Worm (Caenorhabditis elegans) whole organism, L1 larva: ENCODE data around the gene T22D1.1.

ENCODE experiments used
- C04F5.9 ChIP-seq: sonication (generic microtip); optimal IDR thresholded peaks from 2 replicates; lab custom pipeline; 2016; ENCODE audit warnings: missing genetic modification characterization, missing compliant biosample characterization
- C16A3.4 ChIP-seq: fragments of 150-350 bp; optimal IDR thresholded peaks from 2 replicates; lab custom pipeline; 2014; ENCODE audit warnings: missing biosample characterization, missing genetic modification characterization
- F16B12.6 ChIP-seq: fragments of 150-350 bp; optimal IDR thresholded peaks from 2 replicates; lab custom pipeline; 2014; ENCODE audit warnings: missing biosample characterization, missing genetic modification characterization
- Y116A8C.19 ChIP-seq: sonication (generic microtip); optimal IDR thresholded peaks from 2 replicates; lab custom pipeline; 2016; ENCODE audit warnings: missing compliant biosample characterization, missing genetic modification characterization, borderline replicate concordance
- aha-1 ChIP-seq: fragments of 150-350 bp; optimal IDR thresholded peaks from 2 replicates; lab custom pipeline; 2014; ENCODE audit warnings: missing biosample characterization, missing genetic modification characterization
- ceh-8 ChIP-seq: fragments of 200-800 bp; sonication (Bioruptor generic); optimal IDR thresholded peaks from 2 replicates; lab custom pipeline; 2018; ENCODE audit warnings: mild to moderate bottlenecking, missing genetic modification characterization, moderate library complexity, missing compliant biosample characterization
- ceh-90 ChIP-seq: sonication (generic microtip); optimal IDR thresholded peaks from 2 replicates; lab custom pipeline; 2016; ENCODE audit warnings: missing genetic modification characterization, missing compliant biosample characterization
- dsc-1 ChIP-seq: sonication (generic microtip); optimal IDR thresholded peaks from 2 replicates; lab custom pipeline; 2016; ENCODE audit warnings: mild to moderate bottlenecking, missing genetic modification characterization, missing compliant biosample characterization
- efl-1 ChIP-seq, 4 experiments: fragments of 150-350 bp; optimal IDR thresholded peaks in 3 of 4; peaks in 1 of 4; 1 replicate in 1 of 4; 2 replicates in 3 of 4; lab custom pipeline; 2014; ENCODE audit warnings: missing biosample characterization in 2 of 4, missing genetic modification characterization in 2 of 4, missing genetic modification reagents in 2 of 4
- egl-13 ChIP-seq: sonication (generic microtip); optimal IDR thresholded peaks from 2 replicates; lab custom pipeline; 2016; ENCODE audit warnings: missing genotype, missing genetic modification reagents, missing genetic modification characterization, missing compliant biosample characterization
- elt-2 ChIP-seq: sonication (generic microtip); optimal IDR thresholded peaks from 2 replicates; lab custom pipeline; 2016; ENCODE audit warnings: missing genetic modification characterization, mild to moderate bottlenecking, inconsistent platforms, missing compliant biosample characterization, missing genetic modification reagents
- elt-3 ChIP-seq, 6 experiments: fragments of 150-350 bp in 1 of 6; sonication (generic microtip); optimal IDR thresholded peaks; 2 replicates each; lab custom pipeline; 2017 to 2018; ENCODE audit warnings: missing biosample characterization in 6 of 6, missing genetic modification characterization in 6 of 6, inconsistent platforms in 1 of 6
- ets-5 ChIP-seq: fragments of 200-800 bp; sonication (Bioruptor generic); IDR thresholded peaks from 2 replicates; pipeline ENCODE4 v1.3.6; 2022; ENCODE audit warnings: missing genetic modification characterization, missing compliant biosample characterization
- fkh-10 ChIP-seq: sonication (generic microtip); optimal IDR thresholded peaks from 2 replicates; lab custom pipeline; 2017; ENCODE audit warnings: missing biosample characterization, missing genetic modification reagents, missing genetic modification characterization
- fkh-4 ChIP-seq: sonication (generic microtip); optimal IDR thresholded peaks from 2 replicates; lab custom pipeline; 2016; ENCODE audit warnings: missing compliant biosample characterization, missing genetic modification characterization, borderline replicate concordance
- fkh-8 ChIP-seq: sonication (generic microtip); optimal IDR thresholded peaks from 2 replicates; lab custom pipeline; 2016; ENCODE audit warnings: mild to moderate bottlenecking, missing genetic modification characterization, missing compliant biosample characterization
- grh-1 ChIP-seq: fragments of 200-800 bp; sonication (Bioruptor generic); IDR thresholded peaks from 2 replicates; pipeline ENCODE4 v1.3.6; 2022; ENCODE audit warnings: missing genetic modification reagents, missing genetic modification characterization, missing compliant biosample characterization
- hlh-17 ChIP-seq: fragments of 200-800 bp; sonication (Bioruptor generic); optimal IDR thresholded peaks from 2 replicates; lab custom pipeline; 2018; ENCODE audit warnings: missing genetic modification characterization, mild to moderate bottlenecking, missing compliant biosample characterization, moderate library complexity, borderline replicate concordance
- hlh-4 ChIP-seq: sonication (generic microtip); optimal IDR thresholded peaks from 2 replicates; lab custom pipeline; 2016; ENCODE audit warnings: mild to moderate bottlenecking, missing genetic modification characterization, missing compliant biosample characterization
- hpl-2 ChIP-seq: fragments of 150-350 bp; optimal IDR thresholded peaks from 2 replicates; lab custom pipeline; 2014; ENCODE audit warnings: missing biosample characterization, missing genetic modification reagents, missing genetic modification characterization
- irx-1 ChIP-seq: sonication (generic microtip); optimal IDR thresholded peaks from 2 replicates; lab custom pipeline; 2016; ENCODE audit warnings: missing genetic modification characterization, missing compliant biosample characterization
- jun-1 ChIP-seq: fragments of 150-350 bp; optimal IDR thresholded peaks from 2 replicates; lab custom pipeline; 2014; ENCODE audit warnings: missing biosample characterization, missing genetic modification reagents, missing genetic modification characterization
- lin-14 ChIP-seq: fragments of 200-800 bp; sonication (Bioruptor generic); optimal IDR thresholded peaks from 2 replicates; lab custom pipeline; 2018; ENCODE audit warnings: mild to moderate bottlenecking, missing genetic modification characterization, moderate library complexity, missing compliant biosample characterization
- lin-15B ChIP-seq: fragments of 150-350 bp; sonication (generic microtip); optimal IDR thresholded peaks from 3 replicates; lab custom pipeline; 2014; ENCODE audit warnings: missing biosample characterization, missing genetic modification characterization
- lin-35 ChIP-seq, 2 experiments: fragments of 150-350 bp; optimal IDR thresholded peaks; 2 replicates each; lab custom pipeline; 2014; ENCODE audit warnings: missing biosample characterization in 2 of 2, missing genetic modification characterization in 2 of 2, missing genetic modification reagents in 2 of 2
- lsy-2 ChIP-seq, 2 experiments: fragments of 150-350 bp; optimal IDR thresholded peaks; 2 replicates each; lab custom pipeline; 2014; ENCODE audit warnings: missing biosample characterization in 2 of 2, missing genetic modification characterization in 2 of 2
- mab-9 ChIP-seq: fragments of 200-800 bp; sonication (Bioruptor generic); IDR thresholded peaks from 2 replicates; pipeline ENCODE4 v1.3.6; 2022; ENCODE audit warnings: missing genetic modification reagents, missing genetic modification characterization, missing compliant biosample characterization
- mdl-1 ChIP-seq, 2 experiments: fragments of 150-350 bp; optimal IDR thresholded peaks; 2 replicates each; lab custom pipeline; 2014 to 2017; ENCODE audit warnings: missing biosample characterization in 2 of 2, missing genetic modification characterization in 2 of 2, inconsistent platforms in 1 of 2
- mef-2 ChIP-seq: fragments of 150-350 bp; optimal IDR thresholded peaks from 2 replicates; lab custom pipeline; 2014; ENCODE audit warnings: missing biosample characterization, missing genetic modification characterization
- nhr-12 ChIP-seq: sonication (generic microtip); optimal IDR thresholded peaks from 2 replicates; lab custom pipeline; 2017; ENCODE audit warnings: missing biosample characterization, missing genetic modification characterization
- nhr-19 ChIP-seq: fragments of 200-800 bp; sonication (Bioruptor generic); conservative IDR thresholded peaks from 2 replicates; pipeline ENCODE4 v1.3.6; 2022; ENCODE audit warnings: missing genetic modification characterization, missing compliant biosample characterization
- nhr-237 ChIP-seq: fragments of 150-350 bp; optimal IDR thresholded peaks from 2 replicates; lab custom pipeline; 2014; ENCODE audit warnings: missing biosample characterization, missing genetic modification characterization
- nhr-28 ChIP-seq: fragments of 150-350 bp; optimal IDR thresholded peaks from 2 replicates; lab custom pipeline; 2014; ENCODE audit warnings: missing biosample characterization, missing genetic modification characterization
- nhr-47 ChIP-seq: sonication (generic microtip); optimal IDR thresholded peaks from 2 replicates; lab custom pipeline; 2016; ENCODE audit warnings: mild to moderate bottlenecking, missing genetic modification characterization, moderate library complexity, missing compliant biosample characterization
- nhr-71 ChIP-seq: sonication (generic microtip); optimal IDR thresholded peaks from 2 replicates; lab custom pipeline; 2016; ENCODE audit warnings: mild to moderate bottlenecking, missing genetic modification characterization, moderate library complexity, missing compliant biosample characterization
- nhr-76 ChIP-seq: sonication (generic microtip); optimal IDR thresholded peaks from 2 replicates; lab custom pipeline; 2017; ENCODE audit warnings: missing biosample characterization, missing genetic modification characterization
- nhr-77 ChIP-seq: fragments of 150-350 bp; optimal IDR thresholded peaks from 2 replicates; lab custom pipeline; 2014; ENCODE audit warnings: missing biosample characterization, missing genetic modification characterization
- rnt-1 ChIP-seq: sonication (generic microtip); optimal IDR thresholded peaks from 2 replicates; lab custom pipeline; 2016; ENCODE audit warnings: mild to moderate bottlenecking, missing genetic modification characterization, moderate library complexity, missing compliant biosample characterization
- skn-1 ChIP-seq: fragments of 150-350 bp; optimal IDR thresholded peaks from 2 replicates; lab custom pipeline; 2014; ENCODE audit warnings: missing biosample characterization, missing genetic modification characterization
- snu-23 ChIP-seq: sonication (generic microtip); optimal IDR thresholded peaks from 2 replicates; lab custom pipeline; 2016; ENCODE audit warnings: missing genetic modification characterization, missing compliant biosample characterization
- sox-4 ChIP-seq: sonication (generic microtip); optimal IDR thresholded peaks from 2 replicates; lab custom pipeline; 2016; ENCODE audit warnings: missing genetic modification characterization, missing compliant biosample characterization
- sptf-1 ChIP-seq: fragments of 150-350 bp; optimal IDR thresholded peaks from 2 replicates; lab custom pipeline; 2014; ENCODE audit warnings: missing biosample characterization, missing genetic modification characterization
- sup-37 ChIP-seq: fragments of 200-800 bp; sonication (Bioruptor generic); optimal IDR thresholded peaks from 2 replicates; lab custom pipeline; 2018; ENCODE audit warnings: mild to moderate bottlenecking, missing genetic modification characterization, missing compliant biosample characterization
- tbx-2 ChIP-seq: sonication (generic microtip); optimal IDR thresholded peaks from 2 replicates; lab custom pipeline; 2016; ENCODE audit warnings: missing genetic modification characterization, missing compliant biosample characterization
- unc-130 ChIP-seq: fragments of 150-350 bp; optimal IDR thresholded peaks from 2 replicates; lab custom pipeline; 2017; ENCODE audit warnings: missing biosample characterization, missing genetic modification characterization, inconsistent platforms
- unc-86 ChIP-seq: sonication (generic microtip); optimal IDR thresholded peaks from 2 replicates; lab custom pipeline; 2016; ENCODE audit warnings: missing genetic modification characterization, missing compliant biosample characterization
- vab-15 ChIP-seq: sonication (generic microtip); optimal IDR thresholded peaks from 2 replicates; lab custom pipeline; 2017; ENCODE audit warnings: missing genotype, mild to moderate bottlenecking, missing genetic modification characterization, missing compliant biosample characterization
- zag-1 ChIP-seq: fragments of 150-350 bp; optimal IDR thresholded peaks from 2 replicates; lab custom pipeline; 2014; ENCODE audit warnings: missing biosample characterization, missing genetic modification characterization
- zip-4 ChIP-seq: fragments of 200-800 bp; sonication (Bioruptor generic); optimal IDR thresholded peaks from 2 replicates; lab custom pipeline; 2018; ENCODE audit warnings: mild to moderate bottlenecking, missing genetic modification characterization, moderate library complexity, missing compliant biosample characterization
- ztf-11 ChIP-seq, 2 experiments: sonication (generic microtip); optimal IDR thresholded peaks; 2 replicates each; lab custom pipeline; 2016 to 2017; ENCODE audit warnings: missing genetic modification characterization in 2 of 2, missing biosample characterization in 1 of 2, missing compliant biosample characterization in 1 of 2
- ztf-4 ChIP-seq: fragments of 150-350 bp; optimal IDR thresholded peaks from 2 replicates; lab custom pipeline; 2014; ENCODE audit warnings: missing biosample characterization, missing genetic modification characterization

T22D1.1 gene

ce11 chrIV:6951259-6951658 is 28.1 kb downstream of the T22D1.1 start:
- no peak for TF ChIP-seq tbx-2 (tag; lab: Kevin White, UChicago)
- TF ChIP-seq zag-1: no peak
- TF ChIP-seq nhr-237 (tag; lab: Kevin White, UChicago): no peak
- no peak for TF ChIP-seq F16B12.6
- TF ChIP-seq lin-15B: no peak
- TF ChIP-seq nhr-77 (tag; lab: Kevin White, UChicago): no peak
- TF ChIP-seq nhr-28 (tag; lab: Kevin White, UChicago): no peak
- peak; percentile 69 for TF ChIP-seq dsc-1 (tag; lab: Kevin White, UChicago)
- TF ChIP-seq fkh-8 (tag; lab: Kevin White, UChicago): peak; percentile 49
- TF ChIP-seq elt-3 (tag; optimal IDR thresholded peaks at IDR 0.05; lab: Kevin White, UChicago): no peak
- peak; percentile 34 for TF ChIP-seq sox-4 (tag; lab: Kevin White, UChicago)
- no peak for TF ChIP-seq mef-2 (tag; lab: Kevin White, UChicago)
- TF ChIP-seq nhr-47 (tag; lab: Kevin White, UChicago): no peak
- TF ChIP-seq efl-1 (optimal IDR thresholded peaks at IDR 0.05; lab: Kevin White, UChicago): no peak
- peak in 1 of 2 experiments; percentile 70 for TF ChIP-seq efl-1 (GFP tag; optimal IDR thresholded peaks at IDR 0.05 in 1 of 2; lab: Kevin White, UChicago)

DNA sequence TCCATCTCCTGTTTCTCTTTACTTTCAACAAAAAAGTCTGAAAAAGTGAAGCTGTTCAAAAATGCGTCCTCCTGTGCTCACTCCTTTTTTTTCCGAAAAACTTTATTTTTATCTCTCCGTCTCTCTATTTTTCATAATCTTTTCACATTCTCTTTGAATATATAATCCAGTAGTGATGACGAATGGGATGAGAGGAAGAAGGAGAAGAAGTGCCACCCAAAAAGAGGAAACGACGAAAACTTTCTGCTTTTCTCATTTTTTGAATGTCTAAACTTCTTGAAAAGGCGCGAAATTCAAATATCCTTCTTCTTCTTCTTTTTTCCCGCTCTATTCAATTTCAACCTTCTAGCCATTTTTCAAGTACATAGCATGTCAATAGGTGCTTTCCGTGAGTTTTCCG is 31.5 kb downstream of the T22D1.1 start:
- no peak for TF ChIP-seq vab-15 (tag; lab: Kevin White, UChicago)
- TF ChIP-seq grh-1 (GFP tag; lab: Robert Waterston, UW): no peak
- no peak for TF ChIP-seq aha-1 (tag; lab: Kevin White, UChicago)
- TF ChIP-seq rnt-1 (tag; lab: Kevin White, UChicago): no peak
- no peak for TF ChIP-seq ceh-90
- TF ChIP-seq ztf-4: no peak
- TF ChIP-seq mab-9 (GFP tag; lab: Robert Waterston, UW): no peak
- peak; percentile 37 for TF ChIP-seq irx-1 (tag; lab: Kevin White, UChicago)
- peak; percentile 59 for TF ChIP-seq unc-86 (tag; lab: Kevin White, UChicago)
- no peak for TF ChIP-seq nhr-77 (tag; lab: Kevin White, UChicago)
- TF ChIP-seq zip-4 (GFP tag; lab: Kevin White, UChicago): no peak
- no peak for TF ChIP-seq unc-130 (tag; lab: Kevin White, UChicago)
- no peak for TF ChIP-seq nhr-76
- TF ChIP-seq C16A3.4 (tag; lab: Kevin White, UChicago): no peak
- TF ChIP-seq nhr-12 (tag; lab: Kevin White, UChicago): no peak
- no peak for TF ChIP-seq C04F5.9 (tag; lab: Kevin White, UChicago)
- TF ChIP-seq ztf-11 (tag; optimal IDR thresholded peaks at IDR 0.05; lab: Kevin White, UChicago): no peak
- TF ChIP-seq jun-1 (tag; lab: Kevin White, UChicago): no peak
- TF ChIP-seq lin-35 (GFP tag; optimal IDR thresholded peaks at IDR 0.05; lab: Kevin White, UChicago): peak in 1 of 2 experiments; percentile 17
- TF ChIP-seq hlh-17 (GFP tag; lab: Kevin White, UChicago): no peak
- TF ChIP-seq fkh-4: no peak
- TF ChIP-seq sptf-1 (tag; lab: Kevin White, UChicago): no peak
- no peak for TF ChIP-seq elt-2 (tag; lab: Kevin White, UChicago)
- no peak for TF ChIP-seq sup-37
- TF ChIP-seq hpl-2: no peak
- TF ChIP-seq ets-5: no peak
- TF ChIP-seq egl-13 (tag; lab: Kevin White, UChicago): peak; percentile 10
- no peak for TF ChIP-seq mdl-1 (tag; optimal IDR thresholded peaks at IDR 0.05; lab: Kevin White, UChicago)
- no peak for TF ChIP-seq nhr-19 (GFP tag; lab: Robert Waterston, UW)
- no peak for TF ChIP-seq hlh-4 (tag; lab: Kevin White, UChicago)
- TF ChIP-seq fkh-10: peak; percentile 95
- no peak for TF ChIP-seq ceh-8 (GFP tag; lab: Kevin White, UChicago)
- peak in 1 of 2 experiments; percentile 35 for TF ChIP-seq lsy-2 (tag; optimal IDR thresholded peaks at IDR 0.05; lab: Kevin White, UChicago)
- peak; percentile 22 for TF ChIP-seq nhr-71 (tag; lab: Kevin White, UChicago)
- TF ChIP-seq skn-1 (tag; lab: Kevin White, UChicago): no peak
- no peak for TF ChIP-seq Y116A8C.19 (tag; lab: Kevin White, UChicago)
- TF ChIP-seq lin-14 (GFP tag; lab: Kevin White, UChicago): peak; percentile 79
- no peak for TF ChIP-seq zag-1
- no peak for TF ChIP-seq snu-23 (GFP tag; lab: Kevin White, UChicago)
- TF ChIP-seq efl-1 (optimal IDR thresholded peaks at IDR 0.05; lab: Kevin White, UChicago): peak in 1 of 2 experiments; percentile 43
- TF ChIP-seq efl-1 (GFP tag; optimal IDR thresholded peaks at IDR 0.05 in 1 of 2; lab: Kevin White, UChicago): peak in 1 of 2 experiments; percentile 41
